Fruit fly (Drosophila melanogaster) whole organism, embryonic: ENCODE measurements around the gene CG6656.

Source experiments
- Atf3 ChIP-seq: fragments of 200-800 bp; sonication (Bioruptor generic); optimal IDR thresholded peaks from 3 replicates; lab custom pipeline; 2016; ENCODE audit warnings: missing biosample characterization, missing genetic modification characterization
- Awh ChIP-seq: fragments of 200-800 bp; sonication (Bioruptor generic); IDR thresholded peaks from 2 replicates; pipeline ENCODE4, ENCODE4 v1.3.6; 2022; ENCODE audit warnings: missing biosample characterization, missing genetic modification characterization
- CG10209 ChIP-seq: fragments of 200-800 bp; sonication (Bioruptor generic); optimal IDR thresholded peaks from 3 replicates; lab custom pipeline; 2017; ENCODE audit warnings: missing biosample characterization, mild to moderate bottlenecking, missing genetic modification characterization, missing genetic modification reagents
- CG10267 ChIP-seq: fragments of 200-800 bp; sonication (Bioruptor generic); optimal IDR thresholded peaks from 2 replicates; lab custom pipeline; 2018; ENCODE audit warnings: missing biosample characterization, mild to moderate bottlenecking, missing genetic modification characterization, moderate library complexity
- CG10565 ChIP-seq: fragments of 200-800 bp; sonication (Bioruptor generic); optimal IDR thresholded peaks from 3 replicates; lab custom pipeline; 2016; ENCODE audit warnings: missing biosample characterization, mild to moderate bottlenecking, missing genetic modification characterization
- CG11696 ChIP-seq: fragments of 200-800 bp; sonication (Bioruptor generic); IDR thresholded peaks from 2 replicates; pipeline ENCODE4 v1.3.6; 2022; ENCODE audit warnings: missing biosample characterization, missing genetic modification characterization
- CG12299 ChIP-seq: fragments of 200-800 bp; sonication (Bioruptor generic); optimal IDR thresholded peaks from 2 replicates; lab custom pipeline; 2018; ENCODE audit warnings: missing biosample characterization, mild to moderate bottlenecking, missing genetic modification characterization
- CG13123 ChIP-seq: fragments of 200-800 bp; sonication (Bioruptor generic); optimal IDR thresholded peaks from 2 replicates; lab custom pipeline; 2016; ENCODE audit warnings: missing biosample characterization, missing genetic modification characterization
- CG15696 ChIP-seq: fragments of 200-800 bp; sonication (Bioruptor generic); optimal IDR thresholded peaks from 2 replicates; lab custom pipeline; 2019; ENCODE audit warnings: missing biosample characterization, mild to moderate bottlenecking, missing genetic modification characterization, moderate library complexity
- CG1602 ChIP-seq: fragments of 200-800 bp; sonication (Bioruptor generic); optimal IDR thresholded peaks from 3 replicates; lab custom pipeline; 2016; ENCODE audit warnings: missing biosample characterization, missing genetic modification characterization
- CG17385 ChIP-seq: fragments of 200-800 bp; sonication (Bioruptor generic); optimal IDR thresholded peaks from 3 replicates; lab custom pipeline; 2018; ENCODE audit warnings: missing biosample characterization, mild to moderate bottlenecking, missing genetic modification characterization
- CG17802 ChIP-seq: fragments of 200-800 bp; sonication (Bioruptor generic); optimal IDR thresholded peaks from 2 replicates; lab custom pipeline; 2018; ENCODE audit warnings: missing biosample characterization, mild to moderate bottlenecking, missing genetic modification characterization, moderate library complexity
- CG2875 ChIP-seq: fragments of 200-800 bp; sonication (Bioruptor generic); optimal IDR thresholded peaks from 2 replicates; lab custom pipeline; 2017; ENCODE audit warnings: missing biosample characterization, mild to moderate bottlenecking, missing genetic modification characterization, missing genetic modification reagents
- CG32532 ChIP-seq: fragments of 200-800 bp; sonication (Bioruptor generic); IDR thresholded peaks from 2 replicates; pipeline ENCODE4 v1.3.6; 2022; ENCODE audit warnings: missing biosample characterization, missing genetic modification characterization
- CG3281 ChIP-seq: fragments of 200-800 bp; sonication (Bioruptor generic); optimal IDR thresholded peaks from 3 replicates; lab custom pipeline; 2017; ENCODE audit warnings: missing biosample characterization, mild to moderate bottlenecking, missing genetic modification characterization
- CG33213 ChIP-seq: fragments of 200-800 bp; sonication (Bioruptor generic); optimal IDR thresholded peaks from 3 replicates; lab custom pipeline; 2016; ENCODE audit warnings: missing biosample characterization, missing genetic modification characterization
- CG3838 ChIP-seq: fragments of 200-800 bp; sonication (Bioruptor generic); optimal IDR thresholded peaks from 3 replicates; lab custom pipeline; 2016; ENCODE audit warnings: missing biosample characterization, missing genetic modification characterization
- CG4854 ChIP-seq: fragments of 200-800 bp; sonication (Bioruptor generic); optimal IDR thresholded peaks from 2 replicates; lab custom pipeline; 2016; ENCODE audit warnings: missing biosample characterization, missing genetic modification characterization, inconsistent platforms
- CG5953 ChIP-seq: fragments of 200-800 bp; sonication (Bioruptor generic); IDR thresholded peaks from 2 replicates; pipeline ENCODE4 v1.3.6; 2022; ENCODE audit warnings: missing biosample characterization, missing genetic modification characterization
- CG6654 ChIP-seq: fragments of 200-800 bp; sonication (Bioruptor generic); optimal IDR thresholded peaks from 2 replicates; lab custom pipeline; 2017; ENCODE audit warnings: missing biosample characterization, mild to moderate bottlenecking, missing genetic modification characterization
- CG6689 ChIP-seq: fragments of 200-800 bp; sonication (Bioruptor generic); IDR thresholded peaks from 2 replicates; pipeline ENCODE4 v1.3.6; 2022; ENCODE audit warnings: missing biosample characterization, missing genetic modification characterization
- CG7357 ChIP-seq: fragments of 200-800 bp; sonication (Bioruptor generic); IDR thresholded peaks from 3 replicates; pipeline ENCODE4 v1.3.6; 2022; ENCODE audit warnings: missing biosample characterization, missing genetic modification characterization
- CG8281 ChIP-seq: fragments of 200-800 bp; sonication (Bioruptor generic); optimal IDR thresholded peaks from 2 replicates; lab custom pipeline; 2018; ENCODE audit warnings: missing biosample characterization, mild to moderate bottlenecking, missing genetic modification characterization, moderate library complexity
- CG8290 ChIP-seq, 3 experiments: fragments of 200-800 bp; sonication (Bioruptor generic); optimal IDR thresholded peaks; 2 replicates each; lab custom pipeline; 2016 to 2019; ENCODE audit warnings: missing biosample characterization in 3 of 3, missing genetic modification characterization in 3 of 3, mild to moderate bottlenecking in 2 of 3, moderate library complexity in 1 of 3
- CG9932 ChIP-seq: fragments of 200-800 bp; sonication (Bioruptor generic); IDR thresholded peaks from 2 replicates; pipeline ENCODE4 v1.3.6; 2022; ENCODE audit warnings: missing biosample characterization, missing genetic modification characterization
- D19A ChIP-seq: fragments of 200-800 bp; optimal IDR thresholded peaks from 3 replicates; lab custom pipeline; 2019; ENCODE audit warnings: missing biosample characterization, mild to moderate bottlenecking, missing genetic modification characterization, moderate library complexity
- Ets97D ChIP-seq: fragments of 200-800 bp; sonication (Bioruptor generic); optimal IDR thresholded peaks from 3 replicates; lab custom pipeline; 2016; ENCODE audit warnings: missing biosample characterization, missing genetic modification characterization
- Nf-YC ChIP-seq: fragments of 200-800 bp; optimal IDR thresholded peaks from 3 replicates; lab custom pipeline; 2019; ENCODE audit warnings: missing biosample characterization, mild to moderate bottlenecking, missing genetic modification characterization, moderate library complexity
- PHDP ChIP-seq: fragments of 200-800 bp; sonication (Bioruptor generic); optimal IDR thresholded peaks from 3 replicates; lab custom pipeline; 2018; ENCODE audit warnings: missing biosample characterization, mild to moderate bottlenecking, missing genetic modification characterization, moderate library complexity
- Rx ChIP-seq: fragments of 200-800 bp; sonication (Bioruptor generic); IDR thresholded peaks from 2 replicates; pipeline ENCODE4 v1.3.6; 2022; ENCODE audit warnings: missing biosample characterization, missing genetic modification characterization
- Side ChIP-seq: fragments of 200-800 bp; sonication (Bioruptor generic); optimal IDR thresholded peaks from 2 replicates; lab custom pipeline; 2016; ENCODE audit warnings: missing biosample characterization, missing genetic modification characterization
- Sry-δ ChIP-seq: fragments of 200-800 bp; sonication (Bioruptor generic); optimal IDR thresholded peaks from 2 replicates; lab custom pipeline; 2016; ENCODE audit warnings: missing biosample characterization, missing genetic modification characterization
- br ChIP-seq: fragments of >200 bp; optimal IDR thresholded peaks from 2 replicates; lab custom pipeline; 2017
- crol ChIP-seq: fragments of 200-800 bp; sonication (Bioruptor generic); IDR thresholded peaks from 2 replicates; pipeline ENCODE4 v1.3.6; 2022; ENCODE audit warnings: missing biosample characterization, missing genetic modification characterization
- eyg ChIP-seq: fragments of 200-800 bp; sonication (Bioruptor generic); optimal IDR thresholded peaks from 3 replicates; lab custom pipeline; 2016; ENCODE audit warnings: missing biosample characterization, missing genetic modification characterization
- fd3F ChIP-seq: fragments of 200-800 bp; sonication (Bioruptor generic); optimal IDR thresholded peaks from 2 replicates; lab custom pipeline; 2018; ENCODE audit warnings: missing biosample characterization, mild to moderate bottlenecking, missing genetic modification characterization, moderate library complexity
- grau ChIP-seq: fragments of 200-800 bp; optimal IDR thresholded peaks from 3 replicates; lab custom pipeline; 2019; ENCODE audit warnings: missing biosample characterization, mild to moderate bottlenecking, missing genetic modification characterization, moderate library complexity
- ham ChIP-seq: fragments of 200-800 bp; sonication (Bioruptor generic); IDR thresholded peaks from 2 replicates; pipeline ENCODE4 v1.3.6; 2022; ENCODE audit warnings: missing biosample characterization, missing genetic modification characterization
- her ChIP-seq: fragments of 200-800 bp; sonication (Bioruptor generic); optimal IDR thresholded peaks from 2 replicates; lab custom pipeline; 2016; ENCODE audit warnings: missing biosample characterization, missing genetic modification characterization
- jigr1 ChIP-seq: fragments of 200-800 bp; sonication (Bioruptor generic); IDR thresholded peaks from 3 replicates; pipeline ENCODE4 v1.3.6; 2022; ENCODE audit warnings: missing biosample characterization, missing genetic modification characterization
- lilli ChIP-seq: fragments of 200-800 bp; sonication (Bioruptor generic); optimal IDR thresholded peaks from 3 replicates; lab custom pipeline; 2016; ENCODE audit warnings: missing biosample characterization, missing genetic modification characterization
- mam ChIP-seq: fragments of 200-800 bp; sonication (Bioruptor generic); optimal IDR thresholded peaks from 3 replicates; lab custom pipeline; 2016; ENCODE audit warnings: missing biosample characterization, missing genetic modification characterization
- org-1 ChIP-seq: fragments of 200-800 bp; sonication (Bioruptor generic); optimal IDR thresholded peaks from 2 replicates; lab custom pipeline; 2017; ENCODE audit warnings: missing biosample characterization, missing genetic modification characterization
- pho ChIP-seq: fragments of 200-800 bp; sonication (Bioruptor generic); optimal IDR thresholded peaks from 2 replicates; lab custom pipeline; 2016; ENCODE audit warnings: missing biosample characterization, missing genetic modification characterization
- phol ChIP-seq: fragments of 200-800 bp; sonication (Bioruptor generic); optimal IDR thresholded peaks from 3 replicates; lab custom pipeline; 2018; ENCODE audit warnings: missing biosample characterization, mild to moderate bottlenecking, missing genetic modification characterization, moderate library complexity
- sens ChIP-seq: fragments of 200-800 bp; sonication (Bioruptor generic); peaks from one replicate; lab custom pipeline; 2016; ENCODE audit warnings: missing biosample characterization, missing genetic modification characterization
- slbo ChIP-seq: fragments of 200-800 bp; sonication (Bioruptor generic); IDR thresholded peaks from 2 replicates; pipeline ENCODE4 v1.3.6; 2022; ENCODE audit warnings: missing biosample characterization, missing genetic modification characterization
- ssp ChIP-seq: fragments of 200-800 bp; sonication (Bioruptor generic); IDR thresholded peaks from 2 replicates; pipeline ENCODE4 v1.3.6; 2022; ENCODE audit warnings: missing biosample characterization, missing genetic modification characterization
- stwl ChIP-seq: fragments of 200-800 bp; sonication (Bioruptor generic); optimal IDR thresholded peaks from 3 replicates; lab custom pipeline; 2018; ENCODE audit warnings: missing biosample characterization, mild to moderate bottlenecking, missing genetic modification characterization, moderate library complexity
- tap ChIP-seq: fragments of 200-800 bp; optimal IDR thresholded peaks from 3 replicates; lab custom pipeline; 2019; ENCODE audit warnings: missing biosample characterization, mild to moderate bottlenecking, missing genetic modification characterization, moderate library complexity
- zfh2 ChIP-seq: fragments of 200-800 bp; sonication (Bioruptor generic); optimal IDR thresholded peaks from 2 replicates; lab custom pipeline; 2016; ENCODE audit warnings: missing biosample characterization, missing genetic modification characterization

Gene CG6656

DNA sequence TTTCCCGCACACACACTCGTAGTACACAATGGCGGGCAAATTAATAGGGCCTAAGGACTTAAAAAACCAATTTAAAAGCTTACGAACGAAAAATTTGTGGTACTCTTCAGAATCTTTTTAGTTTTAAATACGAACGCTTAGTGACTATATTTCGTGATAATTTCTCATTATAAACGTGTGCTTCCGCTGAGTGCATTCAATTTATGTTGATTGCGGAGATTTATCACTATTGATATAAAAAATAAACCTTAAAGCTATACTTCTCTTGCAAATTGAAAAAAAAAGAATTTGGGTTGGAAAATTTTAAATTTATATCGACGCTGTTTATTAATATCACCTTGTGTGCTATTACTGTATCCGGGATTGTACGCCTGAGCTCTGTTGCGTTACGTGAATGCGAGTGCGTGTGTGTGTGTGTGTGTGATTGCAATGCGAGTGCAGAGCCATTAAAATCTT lies 26.1 kb upstream of the CG6656 start (continued):
- TF ChIP-seq CG10209 (GFP tag; lab: Kevin White, UChicago) (peak; percentile 55), br (lab: Kevin White, UChicago) (no peak), CG15696 (peak; percentile 78), Side (GFP tag; lab: Kevin White, UChicago) (peak; percentile 56), CG7357 (0 out of 3 replicates have a peak, but pooled peaks have one; percentile 31), CG8281 (tag; lab: Kevin White, UChicago) (peak; percentile 40), CG17385 (GFP tag; lab: Kevin White, UChicago) (peak; percentile 65), PHDP (tag; lab: Kevin White, UChicago) (peak; percentile 56), ham (GFP tag; lab: Robert Waterston, UW) (no peak), CG3281 (peak; percentile 55), CG9932 (0 out of 2 replicates have a peak, but pooled peaks have one; percentile 7), CG2875 (GFP tag; lab: Kevin White, UChicago) (peak; percentile 59), CG11696 (peak; percentile 87), org-1 (GFP tag; lab: Kevin White, UChicago) (peak; percentile 78), CG13123 (GFP tag; lab: Kevin White, UChicago) (peak; percentile 28), CG4854 (GFP tag; lab: Kevin White, UChicago) (peak; percentile 26), sens (peak; percentile 97), CG6689 (GFP tag; lab: Robert Waterston, UW) (peak; percentile 79), pho (GFP tag; lab: Kevin White, UChicago) (peak; percentile 37), lilli (peak; percentile 44), Atf3 (peak; percentile 16), CG17802 (tag; lab: Kevin White, UChicago) (no peak), CG32532 (GFP tag; lab: Robert Waterston, UW) (peak; percentile 43; the same call in 1 of the 2 replicates), CG12299 (tag; lab: Kevin White, UChicago) (peak; percentile 41), crol (GFP tag; lab: Robert Waterston, UW) (no peak), CG6654 (peak; percentile 51), mam (GFP tag; lab: Kevin White, UChicago) (peak; percentile 42), Awh (GFP tag; lab: Robert Waterston, UW) (no peak), Sry-δ (peak; percentile 33), tap (tag; lab: Kevin White, UChicago) (peak; percentile 36), zfh2 (GFP tag; lab: Kevin White, UChicago) (peak; percentile 1), her (GFP tag; lab: Kevin White, UChicago) (peak; percentile 28), grau (tag; lab: Kevin White, UChicago) (peak; percentile 66), CG1602 (GFP tag; lab: Kevin White, UChicago) (peak; percentile 71), CG8290 (GFP tag; optimal IDR thresholded peaks at IDR 0.05; lab: Kevin White, UChicago) (peak; percentile 9), CG8290 (tag; optimal IDR thresholded peaks at IDR 0.05; lab: Kevin White, UChicago) (peak in 1 of 2 experiments; percentile 20), CG10565 (GFP tag; lab: Kevin White, UChicago) (no peak), Ets97D (peak; percentile 37), stwl (tag; lab: Kevin White, UChicago) (peak; percentile 7), jigr1 (GFP tag; lab: Robert Waterston, UW) (no peak), CG33213 (GFP tag; lab: Kevin White, UChicago) (peak; percentile 55), slbo (peak; percentile 37), Nf-YC (tag; lab: Kevin White, UChicago) (peak; percentile 43), phol (tag; lab: Kevin White, UChicago) (peak; percentile 84), ssp (GFP tag; lab: Robert Waterston, UW) (peak; percentile 27; the same call in 1 of the 2 replicates), eyg (peak; percentile 27), D19A (peak; percentile 78), fd3F (GFP tag; lab: Kevin White, UChicago) (no peak), CG10267 (tag; lab: Kevin White, UChicago) (peak; percentile 77), Rx (no peak), CG5953 (no peak), CG3838 (GFP tag; lab: Kevin White, UChicago) (no peak)
